Worm (Caenorhabditis elegans) whole organism, young adult: ENCODE data around the gene C28H8.8.

ENCODE experiments used
- B0035.1 ChIP-seq: sonication (generic microtip); optimal IDR thresholded peaks from 2 replicates; lab custom pipeline; 2016; ENCODE audit warnings: missing genetic modification characterization, mild to moderate bottlenecking, missing compliant biosample characterization, missing genotype, missing genetic modification reagents
- B0261.1 ChIP-seq: sonication (generic microtip); optimal IDR thresholded peaks from 2 replicates; lab custom pipeline; 2016; ENCODE audit warnings: mild to moderate bottlenecking, missing genetic modification characterization, moderate library complexity, missing compliant biosample characterization
- C06A6.2 ChIP-seq: fragments of 200-800 bp; sonication (Bioruptor generic); conservative IDR thresholded peaks from 2 replicates; pipeline ENCODE4 v1.3.6; 2022; ENCODE audit warnings: missing genetic modification characterization, missing compliant biosample characterization
- D2030.7 ChIP-seq: fragments of 200-800 bp; sonication (Bioruptor generic); IDR thresholded peaks from 2 replicates; pipeline ENCODE4 v1.3.6; 2022; ENCODE audit warnings: missing genetic modification reagents, missing genetic modification characterization, missing compliant biosample characterization
- F37B4.10 ChIP-seq: fragments of 200-800 bp; sonication (Bioruptor generic); IDR thresholded peaks from 2 replicates; pipeline ENCODE4 v1.3.6; 2022; ENCODE audit warnings: missing genetic modification characterization, missing compliant biosample characterization
- F57C9.4 ChIP-seq: sonication (generic microtip); optimal IDR thresholded peaks from 2 replicates; lab custom pipeline; 2017; ENCODE audit warnings: mild to moderate bottlenecking, missing genetic modification characterization, missing compliant biosample characterization
- K12H6.12 ChIP-seq: fragments of 200-800 bp; sonication (Bioruptor generic); optimal IDR thresholded peaks from 2 replicates; lab custom pipeline; 2018; ENCODE audit warnings: mild to moderate bottlenecking, missing genetic modification characterization, missing compliant biosample characterization
- Y79H2A.3 ChIP-seq: fragments of 200-800 bp; sonication (Bioruptor generic); conservative IDR thresholded peaks from 2 replicates; pipeline ENCODE4 v1.3.6; 2022; ENCODE audit warnings: missing genetic modification reagents, missing genetic modification characterization, missing compliant biosample characterization
- aptf-2 ChIP-seq: fragments of 200-800 bp; sonication (Bioruptor generic); conservative IDR thresholded peaks from 2 replicates; pipeline ENCODE4 v1.3.6; 2022; ENCODE audit warnings: missing genetic modification reagents, missing genetic modification characterization, missing compliant biosample characterization
- atf-7 ChIP-seq: sonication (generic microtip); optimal IDR thresholded peaks from 2 replicates; lab custom pipeline; 2017; ENCODE audit warnings: mild to moderate bottlenecking, missing genetic modification characterization, missing compliant biosample characterization
- athp-1 ChIP-seq: sonication (generic microtip); optimal IDR thresholded peaks from 2 replicates; lab custom pipeline; 2017; ENCODE audit warnings: mild to moderate bottlenecking, missing genetic modification characterization, missing compliant biosample characterization
- ccch-3 ChIP-seq: fragments of 200-800 bp; sonication (Bioruptor generic); optimal IDR thresholded peaks from 2 replicates; lab custom pipeline; 2018; ENCODE audit warnings: mild to moderate bottlenecking, missing genetic modification characterization, missing compliant biosample characterization
- cebp-1 ChIP-seq, 2 experiments: fragments of 200-800 bp in 1 of 2; sonication (Bioruptor generic) in 1 of 2; sonication (generic microtip) in 1 of 2; IDR thresholded peaks in 1 of 2; optimal IDR thresholded peaks in 1 of 2; 2 replicates each; pipeline versions ENCODE4 v1.3.6 to Lab custom; 2017 to 2022; ENCODE audit warnings: missing compliant biosample characterization in 2 of 2, missing genetic modification characterization in 2 of 2, mild to moderate bottlenecking in 1 of 2, missing genetic modification reagents in 1 of 2, moderate library complexity in 1 of 2
- ceh-100 ChIP-seq: fragments of 200-800 bp; sonication (Bioruptor generic); IDR thresholded peaks from 2 replicates; pipeline ENCODE4 v1.3.6; 2022; ENCODE audit warnings: missing genetic modification reagents, missing genetic modification characterization, missing compliant biosample characterization
- ceh-27 ChIP-seq: fragments of 200-800 bp; sonication (Bioruptor generic); optimal IDR thresholded peaks from 2 replicates; lab custom pipeline; 2018; ENCODE audit warnings: mild to moderate bottlenecking, missing genetic modification characterization, moderate library complexity, missing compliant biosample characterization
- dpl-1 ChIP-seq: fragments of 150-350 bp; optimal IDR thresholded peaks from 2 replicates; lab custom pipeline; 2014; ENCODE audit warnings: missing biosample characterization, missing genetic modification reagents, missing genetic modification characterization
- egl-18 ChIP-seq: fragments of 200-800 bp; sonication (Bioruptor generic); IDR thresholded peaks from 2 replicates; pipeline ENCODE4 v1.3.6; 2022; ENCODE audit warnings: missing genetic modification reagents, missing genetic modification characterization, missing compliant biosample characterization
- egl-44 ChIP-seq: fragments of 200-800 bp; sonication (Bioruptor generic); IDR thresholded peaks from 2 replicates; pipeline ENCODE4 v1.3.6; 2022; ENCODE audit warnings: missing genetic modification reagents, missing genetic modification characterization, missing compliant biosample characterization
- gei-17 ChIP-seq: fragments of 200-800 bp; sonication (Bioruptor generic); optimal IDR thresholded peaks from 2 replicates; lab custom pipeline; 2018; ENCODE audit warnings: mild to moderate bottlenecking, missing genetic modification characterization, missing compliant biosample characterization
- hlh-12 ChIP-seq: sonication (generic microtip); optimal IDR thresholded peaks from 2 replicates; lab custom pipeline; 2016; ENCODE audit warnings: missing genetic modification characterization, missing compliant biosample characterization
- hlh-26 ChIP-seq: fragments of 200-800 bp; sonication (Bioruptor generic); conservative IDR thresholded peaks from 2 replicates; pipeline ENCODE4 v1.3.6; 2022; ENCODE audit warnings: missing genetic modification reagents, missing genetic modification characterization, missing compliant biosample characterization
- hmg-1.2 ChIP-seq: fragments of 200-800 bp; sonication (Bioruptor generic); IDR thresholded peaks from 2 replicates; pipeline ENCODE4 v1.3.6; 2022; ENCODE audit warnings: missing genetic modification reagents, missing genetic modification characterization, missing compliant biosample characterization
- lsl-1 ChIP-seq: fragments of 200-800 bp; sonication (Bioruptor generic); optimal IDR thresholded peaks from 2 replicates; lab custom pipeline; 2018; ENCODE audit warnings: mild to moderate bottlenecking, missing genetic modification characterization, moderate library complexity, missing compliant biosample characterization
- madf-10 ChIP-seq: sonication (generic microtip); optimal IDR thresholded peaks from 2 replicates; lab custom pipeline; 2016; ENCODE audit warnings: mild to moderate bottlenecking, missing genetic modification characterization, missing compliant biosample characterization
- nfya-2 ChIP-seq: fragments of 200-800 bp; sonication (Bioruptor generic); IDR thresholded peaks from 2 replicates; pipeline ENCODE4 v1.3.6; 2022; ENCODE audit warnings: missing genetic modification reagents, missing genetic modification characterization, missing compliant biosample characterization
- nfyb-1 ChIP-seq: fragments of 200-800 bp; sonication (Bioruptor generic); IDR thresholded peaks from 2 replicates; pipeline ENCODE4 v1.3.6; 2022; ENCODE audit warnings: missing genetic modification reagents, missing genetic modification characterization, missing compliant biosample characterization
- pbrm-1 ChIP-seq: fragments of 200-800 bp; sonication (Bioruptor generic); IDR thresholded peaks from 2 replicates; pipeline ENCODE4 v1.3.6; 2022; ENCODE audit warnings: missing genetic modification reagents, missing genetic modification characterization, missing compliant biosample characterization
- pha-4 ChIP-seq: fragments of 150-350 bp; sonication (generic microtip); optimal IDR thresholded peaks from 2 replicates; lab custom pipeline; 2014; ENCODE audit warnings: missing biosample characterization, missing genetic modification reagents, missing genetic modification characterization
- rpc-1 ChIP-seq, 2 experiments: fragments of 150-350 bp in 1 of 2; sonication (generic microtip) in 1 of 2; optimal IDR thresholded peaks; 2 replicates each; lab custom pipeline; 2014 to 2018; ENCODE audit warnings: missing biosample characterization in 1 of 2, missing genetic modification characterization in 1 of 2, missing genetic modification reagents in 1 of 2, missing genotype in 1 of 2
- sdz-38 ChIP-seq: sonication (generic microtip); optimal IDR thresholded peaks from 2 replicates; lab custom pipeline; 2016; ENCODE audit warnings: missing genotype, missing genetic modification characterization, missing compliant biosample characterization
- sea-2 ChIP-seq: fragments of 200-800 bp; sonication (Bioruptor generic); IDR thresholded peaks from 2 replicates; pipeline ENCODE4 v1.3.6; 2022; ENCODE audit warnings: missing genetic modification characterization, missing compliant biosample characterization
- tlf-1 ChIP-seq: fragments of 200-800 bp; sonication (Bioruptor generic); optimal IDR thresholded peaks from 2 replicates; lab custom pipeline; 2018; ENCODE audit warnings: mild to moderate bottlenecking, missing genetic modification characterization, missing compliant biosample characterization

C28H8.8 gene

ce11 chrIII:5938013-5938412 is 49.4 kb upstream of the C28H8.8 start (continued):
- TF ChIP-seq hmg-1.2 (GFP tag; lab: Robert Waterston, UW): no peak
- no peak for TF ChIP-seq gei-17
- peak; percentile 46; the same call in 1 of the 2 replicates for TF ChIP-seq C06A6.2 (GFP tag; lab: Robert Waterston, UW)
- no peak for TF ChIP-seq pha-4 (tag; lab: Kevin White, UChicago)
- TF ChIP-seq madf-10 (tag; lab: Kevin White, UChicago): peak; percentile 2
- TF ChIP-seq D2030.7 (GFP tag; lab: Robert Waterston, UW): no peak
- no peak for TF ChIP-seq egl-18
- no peak for TF ChIP-seq hlh-26
- TF ChIP-seq B0035.1 (tag; lab: Kevin White, UChicago): no peak
- TF ChIP-seq tlf-1 (GFP tag; lab: Kevin White, UChicago): no peak
- no peak for TF ChIP-seq ceh-100 (GFP tag; lab: Robert Waterston, UW)
- no peak for TF ChIP-seq F57C9.4 (tag; lab: Kevin White, UChicago)
- TF ChIP-seq ccch-3 (GFP tag; lab: Kevin White, UChicago): no peak
- peak; percentile 17 for TF ChIP-seq ceh-27 (GFP tag; lab: Kevin White, UChicago)
- TF ChIP-seq sea-2 (GFP tag; lab: Robert Waterston, UW): no peak
- no peak for TF ChIP-seq nfya-2
- no peak for TF ChIP-seq lsl-1 (GFP tag; lab: Kevin White, UChicago)
- TF ChIP-seq B0261.1 (tag; lab: Kevin White, UChicago): no peak
- TF ChIP-seq atf-7 (tag; lab: Kevin White, UChicago): no peak
- TF ChIP-seq athp-1 (tag; lab: Kevin White, UChicago): no peak
- no peak for TF ChIP-seq aptf-2 (GFP tag; lab: Robert Waterston, UW)
- peak; percentile 57 for TF ChIP-seq K12H6.12
- TF ChIP-seq, all 124 proteins: peak for 16

ce11 chrIII:5936992-5937391 is 48.4 kb upstream of the C28H8.8 start, which contains the start of gene EGAP1.1:
EGAP1.1 (minus strand) TSS chrIII:5937220.
- TF ChIP-seq cebp-1 (GFP tag; IDR thresholded peaks at IDR 0.05; lab: Robert Waterston, UW): peak; percentile 62
- peak; percentile 88 for TF ChIP-seq cebp-1 (tag; optimal IDR thresholded peaks at IDR 0.05; lab: Kevin White, UChicago)
- TF ChIP-seq madf-10 (tag; lab: Kevin White, UChicago): peak; percentile 17
- no peak for TF ChIP-seq F37B4.10

ce11 chrIII:5934138-5934658 is 45.6 kb upstream of the C28H8.8 start:
- TF ChIP-seq dpl-1 (GFP tag; lab: Kevin White, UChicago) (no peak), sdz-38 (tag; lab: Kevin White, UChicago) (no peak), Y79H2A.3 (GFP tag; lab: Robert Waterston, UW) (no peak), pbrm-1 (GFP tag; lab: Robert Waterston, UW) (no peak), nfyb-1 (GFP tag; lab: Robert Waterston, UW) (no peak), egl-44 (no peak)

DNA sequence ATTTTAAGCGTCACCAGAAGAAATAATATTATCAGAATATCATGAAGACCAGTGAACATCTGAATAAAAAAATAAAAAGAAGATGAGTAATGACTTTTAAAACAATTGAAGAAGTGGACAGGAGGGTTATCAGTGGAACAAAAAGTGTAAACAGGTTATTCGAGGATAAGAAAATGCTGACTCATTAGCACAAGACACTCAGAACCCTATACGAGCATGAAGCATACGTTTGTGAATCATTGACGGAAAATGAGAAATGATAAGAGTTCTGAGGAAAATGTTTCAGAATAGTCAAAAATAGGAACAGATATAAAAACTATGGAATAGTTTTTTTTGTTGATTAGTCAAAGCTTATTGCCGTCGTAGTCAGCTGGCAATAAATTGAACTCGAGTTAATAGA is 44.3 kb upstream of the C28H8.8 start, which contains the start of gene zmp-1:
Gene zmp-1 (minus strand): TSS at position 101 of the 400 bp plus-strand sequence.
- TF ChIP-seq pha-4 (tag; lab: Kevin White, UChicago): no peak

DNA sequence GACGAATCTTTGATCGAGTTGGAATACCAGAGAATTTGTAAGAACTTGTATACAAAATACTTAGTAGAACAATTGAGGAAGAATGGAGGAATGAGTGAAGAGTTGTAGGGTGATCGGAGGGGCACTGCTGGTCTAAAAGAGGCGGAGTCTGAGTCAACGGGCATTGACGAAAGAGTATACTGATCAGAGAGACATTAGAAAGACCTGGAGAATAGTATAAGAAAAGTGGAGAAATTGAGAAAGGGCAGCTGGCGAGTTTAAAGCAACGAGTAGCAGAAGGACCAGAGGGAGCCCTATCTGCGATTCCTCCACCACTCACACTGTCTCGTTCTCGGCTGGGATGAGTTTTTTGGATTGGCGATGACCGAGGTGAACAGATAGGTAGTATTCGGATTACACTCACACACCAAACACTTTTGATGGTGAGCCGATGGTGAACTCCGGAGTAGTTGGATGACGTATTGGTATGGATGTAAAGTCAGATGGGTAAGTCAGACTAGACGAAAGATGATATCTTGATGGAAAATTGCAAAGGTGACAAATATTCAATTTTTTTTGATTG is 42.9 kb upstream of the C28H8.8 start, which contains the start of gene EGAP1.5:
Gene EGAP1.5 (plus strand): TSS at position 289 of the 562 bp plus-strand sequence.
- TF ChIP-seq hlh-12 (no peak), rpc-1 (optimal IDR thresholded peaks at IDR 0.05; lab: Kevin White, UChicago) (no peak), rpc-1 (tag; optimal IDR thresholded peaks at IDR 0.05; lab: Kevin White, UChicago) (no peak)
